Worm (Caenorhabditis elegans) whole organism, mixed stage, embryonic: ENCODE data around the gene cyn-3.

ENCODE experiments used
- blmp-1 ChIP-seq: fragments of 150-350 bp; optimal IDR thresholded peaks from 2 replicates; lab custom pipeline; 2014; ENCODE audit warnings: missing biosample characterization, missing genetic modification characterization
- ces-1 ChIP-seq: fragments of 150-350 bp; optimal IDR thresholded peaks from 2 replicates; lab custom pipeline; 2014; ENCODE audit warnings: missing biosample characterization, missing genetic modification reagents, missing genetic modification characterization
- elt-3 ChIP-seq: fragments of 150-350 bp; optimal IDR thresholded peaks from 2 replicates; lab custom pipeline; 2014; ENCODE audit warnings: missing biosample characterization, missing genetic modification characterization
- nhr-12 ChIP-seq: fragments of 150-350 bp; optimal IDR thresholded peaks from 2 replicates; lab custom pipeline; 2014; ENCODE audit warnings: missing biosample characterization, missing genetic modification characterization
- unc-120 ChIP-seq: sonication (generic microtip); optimal IDR thresholded peaks from 2 replicates; lab custom pipeline; 2017; ENCODE audit warnings: missing genetic modification characterization, missing compliant biosample characterization; ENCODE audit not compliant: poor library complexity, severe bottlenecking
- unc-62 ChIP-seq: fragments of 150-350 bp; optimal IDR thresholded peaks from 2 replicates; lab custom pipeline; 2014; ENCODE audit warnings: missing biosample characterization, missing genetic modification reagents, missing genetic modification characterization

DNA sequence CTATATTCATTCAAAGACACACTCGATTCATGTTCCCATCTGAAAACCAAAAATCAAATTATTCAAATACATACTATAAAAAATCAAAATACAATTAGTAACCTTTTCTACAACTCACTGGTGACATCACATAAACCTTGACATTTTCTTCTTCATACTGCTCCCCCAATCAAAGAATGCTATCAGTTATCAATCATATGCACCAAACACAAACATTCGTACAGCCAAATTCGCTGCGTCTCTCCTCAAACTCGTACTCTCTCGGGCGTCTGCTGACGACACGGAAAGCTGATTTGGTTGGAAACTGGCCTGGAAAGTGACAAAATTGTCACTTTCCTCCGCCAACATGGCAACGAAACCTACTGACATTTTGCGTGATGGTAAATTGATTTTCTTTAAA lies 2.6 kb downstream of the cyn-3 start, which contains the start of gene plc-2:
- TF ChIP-seq unc-62 (GFP tag; lab: Kevin White, UChicago) (no peak), nhr-12 (tag; lab: Kevin White, UChicago) (no peak), elt-3 (tag; lab: Kevin White, UChicago) (no peak), ces-1 (GFP tag; lab: Kevin White, UChicago) (no peak), blmp-1 (tag; lab: Kevin White, UChicago) (no peak), unc-120 (no peak)
